Fruit fly (Drosophila melanogaster): ENCODE results near the gene CG34461.

CG34461 gene

DNA sequence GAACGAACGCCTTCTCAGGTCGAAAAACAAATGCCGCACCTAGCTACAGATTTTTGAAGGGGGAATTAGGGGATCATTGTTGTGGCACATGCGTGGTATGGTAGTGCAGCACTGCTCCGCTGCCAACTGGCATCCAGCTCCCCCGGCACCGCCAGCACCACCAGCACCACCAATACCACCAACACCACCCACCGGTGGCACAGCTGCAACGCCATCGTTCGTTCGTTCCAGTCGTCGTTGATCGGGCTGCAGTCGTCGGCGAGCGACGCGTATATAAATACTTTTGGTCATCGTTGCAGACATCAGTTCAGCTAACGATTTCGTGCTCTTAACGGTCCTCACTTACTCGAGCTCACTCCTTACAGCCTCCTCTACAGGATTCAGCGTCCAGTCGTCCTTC lies at the start of gene CG34461:
Gene CG34461 (plus strand): TSS at position 301 of the 400 bp plus-strand sequence.
- TF ChIP-seq CG8301 (tag; optimal IDR thresholded peaks at IDR 0.05) (no peak), CG8159 (tag; optimal IDR thresholded peaks at IDR 0.05) (no peak), gl (tag; optimal IDR thresholded peaks at IDR 0.05) (no peak), CG4496 (GFP tag; IDR thresholded peaks at IDR 0.05) (0 out of 3 replicates have a peak, but pooled peaks have one; percentile 45), CG9948 (tag; optimal IDR thresholded peaks at IDR 0.05) (no peak)

DNA sequence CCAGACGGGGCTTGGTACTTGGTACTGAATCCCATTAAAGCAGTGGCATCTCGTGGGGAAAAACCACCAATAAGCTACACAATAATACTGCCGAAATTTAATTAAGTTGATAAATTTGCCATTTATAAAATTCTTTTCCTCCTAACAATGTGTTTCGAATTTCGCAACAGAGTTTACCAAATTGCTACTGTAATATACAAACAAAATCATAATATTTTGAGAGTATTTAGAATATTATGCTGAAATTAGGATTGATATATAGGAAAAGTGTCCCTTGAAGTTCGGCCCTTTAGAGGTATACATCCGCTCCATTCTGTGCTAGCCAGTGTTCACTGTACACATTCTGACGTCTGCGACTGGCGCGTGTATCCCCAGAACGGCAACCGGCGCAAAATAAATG lies 41.0 kb upstream of the CG34461 start:
- no peak for TF ChIP-seq CG4496 (GFP tag; IDR thresholded peaks at IDR 0.05)
- no peak for TF ChIP-seq Ets98B (GFP tag; IDR thresholded peaks at IDR 0.05)
- no peak for TF ChIP-seq D1 (tag; optimal IDR thresholded peaks at IDR 0.05)
- TF ChIP-seq CG15710 (tag; optimal IDR thresholded peaks at IDR 0.05) = peak; percentile 50
- TF ChIP-seq CG17806 (tag; optimal IDR thresholded peaks at IDR 0.05) = peak; percentile 15
- no peak for TF ChIP-seq CG9948 (tag; optimal IDR thresholded peaks at IDR 0.05)
- peak; percentile 63 for TF ChIP-seq CG8159 (tag; optimal IDR thresholded peaks at IDR 0.05)
- TF ChIP-seq Pif1A (GFP tag; optimal IDR thresholded peaks at IDR 0.05) = peak; percentile 15
- no peak for TF ChIP-seq CG34367 (tag; optimal IDR thresholded peaks at IDR 0.05)
- TF ChIP-seq fd96Ca (GFP tag; IDR thresholded peaks at IDR 0.05) = 0 out of 3 replicates have a peak, but pooled peaks have one; percentile 30

- TF ChIP-seq CG12605 (GFP tag; IDR thresholded peaks at IDR 0.05) (peak; percentile 49; the same call in 1 of the 2 replicates), CG10348 (GFP tag; IDR thresholded peaks at IDR 0.05) (no peak)
Measured at dm6 chr3L:8285291-8285690, 40.4 kb upstream of the CG34461 start.

DNA sequence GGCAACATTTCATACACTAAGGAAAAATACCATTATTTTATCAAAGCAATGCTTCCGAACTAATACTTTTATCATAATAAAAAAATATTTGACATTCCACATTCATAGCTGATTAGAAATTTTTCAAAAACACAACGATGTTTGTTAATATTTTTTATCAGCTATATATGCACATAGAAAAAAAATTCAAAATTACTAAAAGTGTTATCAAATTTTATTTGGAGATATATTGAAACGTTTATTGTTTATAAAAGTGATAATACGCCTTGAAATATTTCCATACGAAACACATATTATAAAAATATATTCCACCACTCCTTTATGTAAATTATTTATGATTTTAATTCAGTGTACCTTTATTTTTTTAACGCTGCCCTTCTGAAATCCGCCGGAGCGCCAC lies 39.9 kb upstream of the CG34461 start:
- TF ChIP-seq CG32121 (GFP tag; IDR thresholded peaks at IDR 0.05) (no peak), CG34367 (tag; optimal IDR thresholded peaks at IDR 0.05) (no peak), CG8159 (tag; optimal IDR thresholded peaks at IDR 0.05) (no peak), Pif1B (GFP tag; optimal IDR thresholded peaks at IDR 0.05) (no peak), CG13204 (GFP tag; optimal IDR thresholded peaks at IDR 0.05) (no peak), CG14655 (GFP tag; optimal IDR thresholded peaks at IDR 0.05) (no peak), CG9948 (tag; optimal IDR thresholded peaks at IDR 0.05) (no peak), CG12605 (GFP tag; IDR thresholded peaks at IDR 0.05) (no peak), CG15710 (tag; optimal IDR thresholded peaks at IDR 0.05) (no peak), Snoo (tag; optimal IDR thresholded peaks at IDR 0.05) (no peak), EcR (GFP tag; optimal IDR thresholded peaks at IDR 0.05) (no peak)

dm6 chr3L:8286397-8286796 lies 39.3 kb upstream of the CG34461 start:
- no peak for TF ChIP-seq CG15710 (tag; optimal IDR thresholded peaks at IDR 0.05)
- peak; percentile 54 for TF ChIP-seq Ets98B (GFP tag; IDR thresholded peaks at IDR 0.05)
- no peak for TF ChIP-seq CG32121 (GFP tag; IDR thresholded peaks at IDR 0.05)
- peak; percentile 8 for TF ChIP-seq CG8301 (tag; optimal IDR thresholded peaks at IDR 0.05)
- TF ChIP-seq CG4496 (GFP tag; IDR thresholded peaks at IDR 0.05) = peak; percentile 57; the same call in 1 of the 3 replicates
- TF ChIP-seq CG13204 (GFP tag; optimal IDR thresholded peaks at IDR 0.05) = no peak
- TF ChIP-seq CG17806 (tag; optimal IDR thresholded peaks at IDR 0.05) = no peak
- peak; percentile 67; the same call in 1 of the 3 replicates for TF ChIP-seq fd96Ca (GFP tag; IDR thresholded peaks at IDR 0.05)
- TF ChIP-seq CG12605 (GFP tag; IDR thresholded peaks at IDR 0.05) = no peak; the same call in 1 of the 2 replicates

- TF ChIP-seq Snoo (tag; optimal IDR thresholded peaks at IDR 0.05) (no peak), CG34367 (tag; optimal IDR thresholded peaks at IDR 0.05) (no peak), CG14655 (GFP tag; optimal IDR thresholded peaks at IDR 0.05) (no peak), Pif1B (GFP tag; optimal IDR thresholded peaks at IDR 0.05) (no peak), CG32121 (GFP tag; IDR thresholded peaks at IDR 0.05) (no peak)
Measured at dm6 chr3L:8288396-8288795, 37.3 kb upstream of the CG34461 start.

- no peak for TF ChIP-seq gl (tag; optimal IDR thresholded peaks at IDR 0.05)
- no peak for TF ChIP-seq CG8159 (tag; optimal IDR thresholded peaks at IDR 0.05)
- TF ChIP-seq CG15710 (tag; optimal IDR thresholded peaks at IDR 0.05) = peak; percentile 4
- TF ChIP-seq EcR (GFP tag; optimal IDR thresholded peaks at IDR 0.05) = peak; percentile 69
- no peak for TF ChIP-seq CG8301 (tag; optimal IDR thresholded peaks at IDR 0.05)
- TF ChIP-seq CG17806 (tag; optimal IDR thresholded peaks at IDR 0.05) = no peak
- TF ChIP-seq Pif1B (GFP tag; optimal IDR thresholded peaks at IDR 0.05) = peak; percentile 13
- 0 out of 3 replicates have a peak, but pooled peaks have one; percentile 9 for TF ChIP-seq CG4496 (GFP tag; IDR thresholded peaks at IDR 0.05)
- TF ChIP-seq Ets98B (GFP tag; IDR thresholded peaks at IDR 0.05) = no peak
- TF ChIP-seq CG32121 (GFP tag; IDR thresholded peaks at IDR 0.05) = no peak
- TF ChIP-seq Snoo (tag; optimal IDR thresholded peaks at IDR 0.05) = peak; percentile 35
- peak; percentile 12 for TF ChIP-seq Pif1A (GFP tag; optimal IDR thresholded peaks at IDR 0.05)
- no peak for TF ChIP-seq CG10348 (GFP tag; IDR thresholded peaks at IDR 0.05)
- TF ChIP-seq D1 (tag; optimal IDR thresholded peaks at IDR 0.05) = peak; percentile 12
- TF ChIP-seq CG12605 (GFP tag; IDR thresholded peaks at IDR 0.05) = no peak
- TF ChIP-seq CG34367 (tag; optimal IDR thresholded peaks at IDR 0.05) = peak; percentile 9
- TF ChIP-seq fd96Ca (GFP tag; IDR thresholded peaks at IDR 0.05) = no peak
- TF ChIP-seq CG14655 (GFP tag; optimal IDR thresholded peaks at IDR 0.05) = no peak
- no peak for TF ChIP-seq CG13204 (GFP tag; optimal IDR thresholded peaks at IDR 0.05)
- TF ChIP-seq CG9948 (tag; optimal IDR thresholded peaks at IDR 0.05) = no peak
- no peak for TF ChIP-seq rn (GFP tag; IDR thresholded peaks at IDR 0.05)
Measured at dm6 chr3L:8289336-8290258, 36.1 kb upstream of the CG34461 start, which contains the start of gene cert. TSS of gene cert (minus strand) at chr3L:8289870.

Measured in whole organism, pupa.